Fruit fly (Drosophila melanogaster): ENCODE measurements around the gene CG31464.
A peak's percentile ranks its signal among the peaks of the same experiment; 100 is the strongest.

CG31464 gene

DNA sequence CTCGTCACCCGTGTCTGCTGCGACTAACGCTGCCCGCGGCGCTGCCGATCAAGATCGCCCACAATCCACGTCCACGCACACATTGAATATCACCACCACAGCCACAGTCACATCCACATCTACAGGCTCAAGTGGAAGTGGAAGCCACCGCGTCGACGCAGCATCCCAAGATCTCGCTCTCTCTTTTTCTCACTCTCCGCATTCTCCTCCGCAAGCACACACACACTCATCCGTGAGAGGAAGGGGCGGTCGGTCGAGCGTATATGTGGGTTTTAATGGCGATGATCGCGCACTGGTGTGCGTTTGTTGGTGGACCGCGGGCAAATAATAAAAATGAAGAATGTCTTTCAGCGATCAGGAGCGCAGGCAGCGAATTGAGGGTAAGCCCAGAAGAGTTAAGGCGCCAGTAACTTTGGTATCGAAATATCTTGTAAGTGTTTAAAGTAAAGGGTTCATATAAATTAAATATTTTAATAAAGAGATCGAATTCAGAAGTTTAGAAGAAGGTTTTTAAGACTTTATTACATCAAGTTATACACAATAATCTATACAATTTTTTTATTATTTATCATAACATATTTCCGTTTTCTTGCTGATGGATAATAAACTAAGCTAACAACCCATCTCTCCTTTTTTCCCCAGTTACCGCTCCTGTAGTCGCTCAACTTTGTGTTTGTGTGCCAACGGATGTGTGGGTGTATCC, 42.9 kb downstream of the CG31464 start, which contains the start of gene Poxm (continued):
- TF ChIP-seq GATAe (GFP tag; conservative IDR thresholded peaks at IDR 0.05) (no peak), CG4617 (GFP tag; optimal IDR thresholded peaks at IDR 0.05; ENCODE audit: borderline replicate concordance) (peak; percentile 63), org-1 (GFP tag; optimal IDR thresholded peaks at IDR 0.05) (peak; percentile 87), CG4328 (GFP tag; optimal IDR thresholded peaks at IDR 0.05) (peak; percentile 86), CG14050 (GFP tag; IDR thresholded peaks at IDR 0.05) (peak; percentile 69), CG7357 (GFP tag; IDR thresholded peaks at IDR 0.05) (peak; percentile 87), HmgZ (tag; optimal IDR thresholded peaks at IDR 0.05) (peak; percentile 38), Bgb (GFP tag; IDR thresholded peaks at IDR 0.05; ENCODE audit: partially characterized antibody) (no peak), CG10267 (tag; optimal IDR thresholded peaks at IDR 0.05) (peak; percentile 86), so (GFP tag; IDR thresholded peaks at IDR 0.05) (peak; percentile 64; the same call in 1 of the 3 replicates), ttk (GFP tag; IDR thresholded peaks at IDR 0.05) (peak; percentile 80), BEAF-32 (GFP tag; optimal IDR thresholded peaks at IDR 0.05) (peak; percentile 5), ewg (GFP tag; optimal IDR thresholded peaks at IDR 0.05) (peak; percentile 86), jigr1 (GFP tag; IDR thresholded peaks at IDR 0.05) (peak; percentile 86; the same call in 2 of the 3 replicates), ems (GFP tag; optimal IDR thresholded peaks at IDR 0.05) (peak; percentile 69), CG10321 (GFP tag; IDR thresholded peaks at IDR 0.05) (0 out of 2 replicates have a peak, but pooled peaks have one; percentile 28), CG14965 (GFP tag; optimal IDR thresholded peaks at IDR 0.05; ENCODE audit: borderline replicate concordance) (no peak), wek (GFP tag; optimal IDR thresholded peaks at IDR 0.05) (no peak), CG10654 (GFP tag; optimal IDR thresholded peaks at IDR 0.05) (peak; percentile 87), Eip74EF (GFP tag; optimal IDR thresholded peaks at IDR 0.05) (peak in 1 of 2 experiments; percentile 89), CG7987 (GFP tag; optimal IDR thresholded peaks at IDR 0.05) (peak; percentile 55), dmrt11E (tag; optimal IDR thresholded peaks at IDR 0.05) (peak; percentile 91), onecut (GFP tag; IDR thresholded peaks at IDR 0.05) (peak; percentile 74), kah (GFP tag; optimal IDR thresholded peaks at IDR 0.05) (peak; percentile 77), Max (GFP tag; optimal IDR thresholded peaks at IDR 0.05) (peak; percentile 78), ind (GFP tag; optimal IDR thresholded peaks at IDR 0.05) (peak; percentile 86), B-H1 (GFP tag; IDR thresholded peaks at IDR 0.05) (peak; percentile 81; the same call in 2 of the 3 replicates), Fer3 (tag; optimal IDR thresholded peaks at IDR 0.05) (peak; percentile 80), NK7.1 (GFP tag; optimal IDR thresholded peaks at IDR 0.05) (no peak), Asciz (GFP tag; optimal IDR thresholded peaks at IDR 0.05) (peak; percentile 83), zen2 (GFP tag; IDR thresholded peaks at IDR 0.05; ENCODE audit: partially characterized antibody) (no peak), CG3838 (GFP tag; optimal IDR thresholded peaks at IDR 0.05) (peak; percentile 3), CG14667 (GFP tag; IDR thresholded peaks at IDR 0.05) (peak; percentile 90; the same call in 1 of the 2 replicates), CG4730 (GFP tag; IDR thresholded peaks at IDR 0.05) (peak; percentile 82), bowl (GFP tag; IDR thresholded peaks at IDR 0.05) (no peak), BtbVII (GFP tag; optimal IDR thresholded peaks at IDR 0.05) (peak; percentile 82), HLH3B (GFP tag; IDR thresholded peaks at IDR 0.05) (peak; percentile 82), Lim3 (GFP tag; IDR thresholded peaks at IDR 0.05) (0 out of 2 replicates have a peak, but pooled peaks have one; percentile 64), Hr78 (GFP tag; optimal IDR thresholded peaks at IDR 0.05) (peak in 1 of 2 experiments; percentile 83), az2 (GFP tag; optimal IDR thresholded peaks at IDR 0.05) (peak; percentile 92), Nf-YA (GFP tag; IDR thresholded peaks at IDR 0.05) (peak; percentile 21; the same call in 1 of the 2 replicates), yki (optimal IDR thresholded peaks at IDR 0.05) (peak; percentile 49), esg (GFP tag; conservative IDR thresholded peaks at IDR 0.05) (peak; percentile 88), CG12942 (GFP tag; optimal IDR thresholded peaks at IDR 0.05) (peak; percentile 77), mld (GFP tag; IDR thresholded peaks at IDR 0.05; ENCODE audit: partially characterized antibody) (0 out of 3 replicates have a peak, but pooled peaks have one; percentile 49), D19B (GFP tag; optimal IDR thresholded peaks at IDR 0.05) (peak; percentile 65), CG6813 (GFP tag; optimal IDR thresholded peaks at IDR 0.05) (peak; percentile 74), wdn (GFP tag; IDR thresholded peaks at IDR 0.05) (peak; percentile 47; the same call in 1 of the 2 replicates)
